Worm (Caenorhabditis elegans) whole organism, L4/young adult: ENCODE data around the gene B0001.7.

Experiments
- W03F9.2 ChIP-seq: fragments of 150-350 bp; optimal IDR thresholded peaks from 2 replicates; lab custom pipeline; 2014; ENCODE audit warnings: missing biosample characterization, missing genetic modification characterization
- dao-5 ChIP-seq: sonication (generic microtip); optimal IDR thresholded peaks from 2 replicates; lab custom pipeline; 2016; ENCODE audit warnings: missing genotype, missing genetic modification characterization, moderate library complexity, missing compliant biosample characterization
- him-1 ChIP-seq: sonication (generic microtip); optimal IDR thresholded peaks from 2 replicates; lab custom pipeline; 2016; ENCODE audit warnings: missing genotype, missing genetic modification reagents, missing genetic modification characterization, missing compliant biosample characterization

- TF ChIP-seq dao-5 (tag; lab: Kevin White, UChicago) = no peak
- no peak for TF ChIP-seq him-1 (tag; lab: Kevin White, UChicago)
- TF ChIP-seq W03F9.2 (tag; lab: Kevin White, UChicago) = no peak
These were observed 39.5 kb downstream of the B0001.7 start for ce11 chrIV:12114498-12114897.
